Fruit fly (Drosophila melanogaster) whole organism, prepupa: ENCODE data around the gene CG42537.

Experiments used
- Blimp-1 ChIP-seq: fragments of 200-800 bp; sonication (Bioruptor generic); optimal IDR thresholded peaks from 3 replicates; lab custom pipeline; 2017; ENCODE audit warnings: missing biosample characterization, missing genetic modification characterization, mild to moderate bottlenecking, moderate library complexity, missing genetic modification reagents
- CG10631 ChIP-seq: fragments of 200-800 bp; sonication (Bioruptor generic); optimal IDR thresholded peaks from 2 replicates; lab custom pipeline; 2016; ENCODE audit warnings: missing biosample characterization, missing genetic modification characterization
- CG11294 ChIP-seq: fragments of 200-800 bp; sonication (Bioruptor generic); IDR thresholded peaks from 2 replicates; pipeline ENCODE4 v1.3.6; 2022; ENCODE audit warnings: missing biosample characterization, missing genetic modification characterization
- CG11762 ChIP-seq: fragments of 200-800 bp; sonication (Bioruptor generic); optimal IDR thresholded peaks from 3 replicates; lab custom pipeline; 2016; ENCODE audit warnings: missing biosample characterization, missing genetic modification characterization; ENCODE audit not compliant: insufficient read depth
- CG11902 ChIP-seq: fragments of 200-800 bp; sonication (Bioruptor generic); optimal IDR thresholded peaks from 3 replicates; lab custom pipeline; 2016; ENCODE audit warnings: missing biosample characterization, missing genetic modification characterization
- CG15336 ChIP-seq: fragments of 200-800 bp; sonication (Bioruptor generic); IDR thresholded peaks from 2 replicates; pipeline ENCODE4 v1.3.6; 2022; ENCODE audit warnings: missing biosample characterization, missing genetic modification characterization
- CG1621 ChIP-seq: fragments of 200-800 bp; sonication (Bioruptor generic); optimal IDR thresholded peaks from 3 replicates; lab custom pipeline; 2018; ENCODE audit warnings: missing biosample characterization, mild to moderate bottlenecking, missing genetic modification characterization
- CG31627 ChIP-seq: fragments of 200-800 bp; sonication (Bioruptor generic); optimal IDR thresholded peaks from 3 replicates; lab custom pipeline; 2016; ENCODE audit warnings: missing biosample characterization, missing genetic modification characterization
- CG34406 ChIP-seq: fragments of 200-800 bp; sonication (Bioruptor generic); optimal IDR thresholded peaks from 3 replicates; lab custom pipeline; 2016; ENCODE audit warnings: missing biosample characterization, missing genetic modification characterization
- CG4318 ChIP-seq: fragments of 200-800 bp; sonication (Bioruptor generic); optimal IDR thresholded peaks from 3 replicates; lab custom pipeline; 2017; ENCODE audit warnings: missing biosample characterization, mild to moderate bottlenecking, missing genetic modification characterization
- CG6163 ChIP-seq: fragments of 200-800 bp; sonication (Bioruptor generic); IDR thresholded peaks from 3 replicates; pipeline ENCODE4 v1.3.6; 2022; ENCODE audit warnings: missing biosample characterization, missing genetic modification characterization
- CG6792 ChIP-seq: fragments of 200-800 bp; sonication (Bioruptor generic); optimal IDR thresholded peaks from 3 replicates; lab custom pipeline; 2016; ENCODE audit warnings: missing biosample characterization, missing genetic modification characterization
- CG6808 ChIP-seq: fragments of 200-800 bp; sonication (Bioruptor generic); optimal IDR thresholded peaks from 3 replicates; lab custom pipeline; 2017; ENCODE audit warnings: missing biosample characterization, missing genetic modification characterization, mild to moderate bottlenecking, moderate library complexity, missing genetic modification reagents
- CG6854 ChIP-seq: fragments of 200-800 bp; sonication (Bioruptor generic); optimal IDR thresholded peaks from 2 replicates; lab custom pipeline; 2017; ENCODE audit warnings: missing biosample characterization, mild to moderate bottlenecking, missing genetic modification characterization
- CG7368 ChIP-seq: fragments of 200-800 bp; sonication (Bioruptor generic); optimal IDR thresholded peaks from 3 replicates; lab custom pipeline; 2016; ENCODE audit warnings: missing biosample characterization, missing genetic modification characterization
- CG8119 ChIP-seq: fragments of 200-800 bp; sonication (Bioruptor generic); IDR thresholded peaks from 3 replicates; pipeline ENCODE4 v1.3.6; 2022; ENCODE audit warnings: missing biosample characterization, missing genetic modification characterization
- CG8319 ChIP-seq: fragments of 200-800 bp; sonication (Bioruptor generic); optimal IDR thresholded peaks from 3 replicates; lab custom pipeline; 2016; ENCODE audit warnings: missing biosample characterization, missing genetic modification characterization
- CG9139 ChIP-seq: fragments of 200-800 bp; sonication (Bioruptor generic); optimal IDR thresholded peaks from 3 replicates; lab custom pipeline; 2017; ENCODE audit warnings: missing biosample characterization, mild to moderate bottlenecking, missing genetic modification characterization
- Eip75B ChIP-seq: fragments of 200-800 bp; sonication (Bioruptor generic); optimal IDR thresholded peaks from 3 replicates; lab custom pipeline; 2016; ENCODE audit warnings: missing biosample characterization, missing genetic modification characterization
- Eip78C ChIP-seq: fragments of 200-800 bp; sonication (Bioruptor generic); peaks from one replicate; lab custom pipeline; 2016; ENCODE audit warnings: missing biosample characterization, missing genetic modification characterization
- Ets96B ChIP-seq: fragments of 200-800 bp; optimal IDR thresholded peaks from 2 replicates; lab custom pipeline; 2019; ENCODE audit warnings: missing biosample characterization, mild to moderate bottlenecking, missing genetic modification characterization, moderate library complexity
- Gug ChIP-seq: fragments of 200-800 bp; sonication (Bioruptor generic); IDR thresholded peaks from 2 replicates; pipeline ENCODE4 v1.3.6; 2022; ENCODE audit warnings: missing biosample characterization, missing genetic modification characterization
- Hr38 ChIP-seq: sonication (Bioruptor generic); optimal IDR thresholded peaks from 2 replicates; lab custom pipeline; 2016; ENCODE audit warnings: missing biosample characterization, missing genetic modification characterization
- Lpt ChIP-seq: fragments of 200-800 bp; sonication (Bioruptor generic); optimal IDR thresholded peaks from 3 replicates; lab custom pipeline; 2016; ENCODE audit warnings: missing biosample characterization, missing genetic modification characterization
- Met ChIP-seq: fragments of 200-800 bp; sonication (Bioruptor generic); optimal IDR thresholded peaks from 3 replicates; lab custom pipeline; 2016; ENCODE audit warnings: missing biosample characterization, missing genetic modification characterization
- OdsH ChIP-seq: fragments of 200-800 bp; sonication (Bioruptor generic); optimal IDR thresholded peaks from 3 replicates; lab custom pipeline; 2016; ENCODE audit warnings: missing biosample characterization, missing genetic modification characterization
- Sox102F ChIP-seq: fragments of 200-800 bp; sonication (Bioruptor generic); optimal IDR thresholded peaks from 2 replicates; lab custom pipeline; 2016; ENCODE audit warnings: missing biosample characterization, mild to moderate bottlenecking, missing genetic modification characterization
- Sox14 ChIP-seq: fragments of 200-800 bp; sonication (Bioruptor generic); optimal IDR thresholded peaks from 3 replicates; lab custom pipeline; 2016; ENCODE audit warnings: missing biosample characterization, missing genetic modification characterization
- achi ChIP-seq: fragments of 200-800 bp; sonication (Bioruptor generic); optimal IDR thresholded peaks from 3 replicates; lab custom pipeline; 2016; ENCODE audit warnings: missing biosample characterization, missing genetic modification characterization
- cyc ChIP-seq: fragments of 200-800 bp; sonication (Bioruptor generic); optimal IDR thresholded peaks from 3 replicates; lab custom pipeline; 2016; ENCODE audit warnings: missing biosample characterization, missing genetic modification characterization
- dsx ChIP-seq: fragments of 200-800 bp; optimal IDR thresholded peaks from 3 replicates; lab custom pipeline; 2019; ENCODE audit warnings: missing biosample characterization, mild to moderate bottlenecking, missing genetic modification characterization, moderate library complexity; ENCODE audit not compliant: poor library complexity, severe bottlenecking
- eg ChIP-seq: fragments of 200-800 bp; sonication (Bioruptor generic); IDR thresholded peaks from 3 replicates; pipeline ENCODE4 v1.3.6; 2022; ENCODE audit warnings: missing biosample characterization, missing genetic modification characterization
- fd59A ChIP-seq: fragments of 200-800 bp; sonication (Bioruptor generic); optimal IDR thresholded peaks from 2 replicates; lab custom pipeline; 2017; ENCODE audit warnings: missing biosample characterization, mild to moderate bottlenecking, missing genetic modification characterization, missing genetic modification reagents
- fd85E ChIP-seq: fragments of 200-800 bp; sonication (Bioruptor generic); optimal IDR thresholded peaks from 3 replicates; lab custom pipeline; 2016; ENCODE audit warnings: missing biosample characterization, missing genetic modification characterization
- fkh ChIP-seq: fragments of 200-800 bp; sonication (Bioruptor generic); optimal IDR thresholded peaks from 3 replicates; lab custom pipeline; 2017; ENCODE audit warnings: missing biosample characterization, mild to moderate bottlenecking, missing genetic modification characterization, moderate library complexity
- net ChIP-seq: fragments of 200-800 bp; sonication (Bioruptor generic); optimal IDR thresholded peaks from 3 replicates; lab custom pipeline; 2016; ENCODE audit warnings: missing biosample characterization, missing genetic modification characterization
- pdm3 ChIP-seq: fragments of 200-800 bp; sonication (Bioruptor generic); optimal IDR thresholded peaks from 3 replicates; lab custom pipeline; 2016; ENCODE audit warnings: missing biosample characterization, missing genetic modification characterization
- salr ChIP-seq, 2 experiments: fragments of 200-800 bp; sonication (Bioruptor generic); optimal IDR thresholded peaks; 3 replicates each; lab custom pipeline; 2016 to 2018; ENCODE audit warnings: missing biosample characterization in 2 of 2, missing genetic modification characterization in 2 of 2, mild to moderate bottlenecking in 1 of 2
- spab ChIP-seq: fragments of 200-800 bp; sonication (Bioruptor generic); optimal IDR thresholded peaks from 2 replicates; lab custom pipeline; 2017; ENCODE audit warnings: missing biosample characterization, mild to moderate bottlenecking, missing genetic modification characterization, missing genetic modification reagents
- ss ChIP-seq, 2 experiments: fragments of 200-800 bp; sonication (Bioruptor generic); optimal IDR thresholded peaks; 2 replicates in 1 of 2; 3 replicates in 1 of 2; lab custom pipeline; 2017 to 2018; ENCODE audit warnings: mild to moderate bottlenecking in 2 of 2, missing biosample characterization in 2 of 2, missing genetic modification characterization in 2 of 2, moderate library complexity in 1 of 2
- svp ChIP-seq: fragments of 200-800 bp; sonication (Bioruptor generic); peaks from one replicate; lab custom pipeline; 2016; ENCODE audit warnings: missing biosample characterization, missing genetic modification characterization
- topi ChIP-seq: fragments of 200-800 bp; sonication (Bioruptor generic); optimal IDR thresholded peaks from 3 replicates; lab custom pipeline; 2016; ENCODE audit warnings: missing biosample characterization, missing genetic modification characterization
- vri ChIP-seq: fragments of 200-800 bp; sonication (Bioruptor generic); optimal IDR thresholded peaks from 3 replicates; lab custom pipeline; 2016; ENCODE audit warnings: missing biosample characterization, mild to moderate bottlenecking, missing genetic modification characterization

CG42537 gene

dm6 chr3R:6401522-6401844 lies 23.9 kb downstream of the CG42537 start (continued):
- peak; percentile 43 for TF ChIP-seq Sox102F (GFP tag; lab: Kevin White, UChicago)
- TF ChIP-seq CG11294 (GFP tag; lab: Robert Waterston, UW) = no peak
- no peak for TF ChIP-seq Hr38 (GFP tag; lab: Kevin White, UChicago)
- no peak for TF ChIP-seq CG7368 (GFP tag; lab: Kevin White, UChicago)
- TF ChIP-seq CG11762 = no peak
- TF ChIP-seq CG11902 (GFP tag; lab: Kevin White, UChicago) = no peak
- TF ChIP-seq topi (GFP tag; lab: Kevin White, UChicago) = peak; percentile 62

dm6 chr3R:6402522-6403171 lies 25.1 kb downstream of the CG42537 start:
- TF ChIP-seq svp (GFP tag; lab: Kevin White, UChicago) = peak; percentile 95
- TF ChIP-seq OdsH (GFP tag; lab: Kevin White, UChicago) = no peak
- TF ChIP-seq ss (GFP tag; optimal IDR thresholded peaks at IDR 0.05; lab: Kevin White, UChicago) = peak; percentile 33 to 52
- TF ChIP-seq Sox102F (GFP tag; lab: Kevin White, UChicago) = peak; percentile 0
- no peak for TF ChIP-seq achi
- no peak for TF ChIP-seq CG11762
- TF ChIP-seq Eip78C (GFP tag; lab: Kevin White, UChicago) = peak; percentile 29
- 0 out of 3 replicates have a peak, but pooled peaks have one; percentile 18 for TF ChIP-seq CG8119 (GFP tag; lab: Robert Waterston, UW)
- peak; percentile 15 for TF ChIP-seq spab (GFP tag; lab: Kevin White, UChicago)
- peak; percentile 28 for TF ChIP-seq fkh (GFP tag; lab: Kevin White, UChicago)
- TF ChIP-seq dsx (GFP tag; lab: Kevin White, UChicago) = peak; percentile 21
- peak; percentile 6 for TF ChIP-seq CG1621 (tag; lab: Kevin White, UChicago)
- TF ChIP-seq CG6854 (GFP tag; lab: Kevin White, UChicago) = peak; percentile 44
- TF ChIP-seq fd85E (GFP tag; lab: Kevin White, UChicago) = no peak
- 0 out of 3 replicates have a peak, but pooled peaks have one; percentile 28 for TF ChIP-seq eg (GFP tag; lab: Robert Waterston, UW)
- TF ChIP-seq CG6163 (GFP tag; lab: Robert Waterston, UW) = peak; percentile 46; the same call in 1 of the 3 replicates
- peak; percentile 10 for TF ChIP-seq CG6808 (GFP tag; lab: Kevin White, UChicago)
- no peak for TF ChIP-seq cyc (GFP tag; lab: Kevin White, UChicago)
- peak; percentile 15 for TF ChIP-seq CG9139 (GFP tag; lab: Kevin White, UChicago)

dm6 chr3R:6403674-6404073 lies 26.1 kb downstream of the CG42537 start:
- no peak for TF ChIP-seq Eip78C (GFP tag; lab: Kevin White, UChicago)
- peak; percentile 61 for TF ChIP-seq vri (GFP tag; lab: Kevin White, UChicago)

dm6 chr3R:6404174-6404573 lies 26.6 kb downstream of the CG42537 start:
- TF ChIP-seq ss (GFP tag; optimal IDR thresholded peaks at IDR 0.05; lab: Kevin White, UChicago) (peak; percentile 15), CG4318 (GFP tag; lab: Kevin White, UChicago) (peak; percentile 61), net (peak; percentile 69), Ets96B (tag; lab: Kevin White, UChicago) (peak; percentile 67), Gug (GFP tag; lab: Robert Waterston, UW) (peak; percentile 83), Sox102F (GFP tag; lab: Kevin White, UChicago) (peak; percentile 38), fd59A (GFP tag; lab: Kevin White, UChicago) (no peak), CG1621 (tag; lab: Kevin White, UChicago) (peak; percentile 47), Lpt (GFP tag; lab: Kevin White, UChicago) (peak; percentile 72), CG8319 (GFP tag; lab: Kevin White, UChicago) (peak; percentile 55), CG11762 (peak; percentile 67), dsx (GFP tag; lab: Kevin White, UChicago) (peak; percentile 45), spab (GFP tag; lab: Kevin White, UChicago) (peak; percentile 23), salr (GFP tag; optimal IDR thresholded peaks at IDR 0.05; lab: Kevin White, UChicago) (peak; percentile 16 to 77), CG10631 (peak; percentile 75), svp (GFP tag; lab: Kevin White, UChicago) (peak; percentile 84), CG15336 (GFP tag; lab: Robert Waterston, UW) (peak; percentile 91), CG6792 (peak; percentile 73), vri (GFP tag; lab: Kevin White, UChicago) (no peak), pdm3 (GFP tag; lab: Kevin White, UChicago) (peak; percentile 71), Blimp-1 (no peak), CG11902 (GFP tag; lab: Kevin White, UChicago) (peak; percentile 46), OdsH (GFP tag; lab: Kevin White, UChicago) (peak; percentile 76), Sox14 (GFP tag; lab: Kevin White, UChicago) (peak; percentile 80), Eip75B (GFP tag; lab: Kevin White, UChicago) (peak; percentile 78), Met (GFP tag; lab: Kevin White, UChicago) (peak; percentile 67), CG7368 (GFP tag; lab: Kevin White, UChicago) (peak; percentile 52), CG34406 (peak; percentile 70), CG31627 (peak; percentile 79)
